Fruit fly (Drosophila melanogaster) whole organism, embryonic: Measurements from ENCODE around the gene Obp73a.

Source experiments
- B-H2 ChIP-seq: fragments of 200-800 bp; sonication (Bioruptor generic); optimal IDR thresholded peaks from 2 replicates; lab custom pipeline; 2018; ENCODE audit warnings: missing biosample characterization, mild to moderate bottlenecking, missing genetic modification characterization
- Blimp-1 ChIP-seq: fragments of 200-800 bp; sonication (Bioruptor generic); optimal IDR thresholded peaks from 3 replicates; lab custom pipeline; 2018; ENCODE audit warnings: missing biosample characterization, missing genetic modification characterization, mild to moderate bottlenecking, moderate library complexity, missing genetic modification reagents
- CG10979 ChIP-seq: fragments of 200-800 bp; sonication (Bioruptor generic); optimal IDR thresholded peaks from 2 replicates; lab custom pipeline; 2018; ENCODE audit warnings: missing biosample characterization, mild to moderate bottlenecking, missing genetic modification characterization, moderate library complexity
- CG11695 ChIP-seq: fragments of 200-800 bp; sonication (Bioruptor generic); IDR thresholded peaks from 3 replicates; pipeline ENCODE4 v1.3.6; 2022; ENCODE audit warnings: missing biosample characterization, missing genetic modification characterization
- CG11696 ChIP-seq: fragments of 200-800 bp; sonication (Bioruptor generic); IDR thresholded peaks from 2 replicates; pipeline ENCODE4 v1.3.6; 2022; ENCODE audit warnings: missing biosample characterization, missing genetic modification characterization
- CG1233 ChIP-seq: fragments of 200-800 bp; sonication (Bioruptor generic); optimal IDR thresholded peaks from 4 replicates; lab custom pipeline; 2018; ENCODE audit warnings: missing biosample characterization, mild to moderate bottlenecking, missing genetic modification characterization
- CG12942 ChIP-seq: fragments of 200-800 bp; sonication (Bioruptor generic); optimal IDR thresholded peaks from 3 replicates; lab custom pipeline; 2016; ENCODE audit warnings: missing biosample characterization, missing genetic modification characterization
- CG13296 ChIP-seq: fragments of 200-800 bp; sonication (Bioruptor generic); optimal IDR thresholded peaks from 3 replicates; lab custom pipeline; 2018; ENCODE audit warnings: missing biosample characterization, mild to moderate bottlenecking, missing genetic modification characterization
- CG15696 ChIP-seq: fragments of 200-800 bp; sonication (Bioruptor generic); optimal IDR thresholded peaks from 2 replicates; lab custom pipeline; 2019; ENCODE audit warnings: missing biosample characterization, mild to moderate bottlenecking, missing genetic modification characterization, moderate library complexity
- CG17912 ChIP-seq: fragments of 200-800 bp; sonication (Bioruptor generic); optimal IDR thresholded peaks from 2 replicates; lab custom pipeline; 2018; ENCODE audit warnings: missing biosample characterization, mild to moderate bottlenecking, missing genetic modification characterization
- CG18619 ChIP-seq: fragments of 200-800 bp; sonication (Bioruptor generic); optimal IDR thresholded peaks from 3 replicates; lab custom pipeline; 2017; ENCODE audit warnings: missing biosample characterization, mild to moderate bottlenecking, missing genetic modification characterization
- CG2202 ChIP-seq: fragments of 200-800 bp; sonication (Bioruptor generic); optimal IDR thresholded peaks from 2 replicates; lab custom pipeline; 2018; ENCODE audit warnings: missing biosample characterization, mild to moderate bottlenecking, missing genetic modification characterization
- CG2889 ChIP-seq: fragments of 200-800 bp; sonication (Bioruptor generic); IDR thresholded peaks from 3 replicates; pipeline ENCODE4 v1.3.6; 2022; ENCODE audit warnings: missing biosample characterization, missing genetic modification characterization
- CG3163 ChIP-seq: fragments of 200-800 bp; sonication (Bioruptor generic); optimal IDR thresholded peaks from 3 replicates; lab custom pipeline; 2016; ENCODE audit warnings: missing biosample characterization, missing genetic modification characterization
- CG3838 ChIP-seq: fragments of 200-800 bp; sonication (Bioruptor generic); optimal IDR thresholded peaks from 3 replicates; lab custom pipeline; 2016; ENCODE audit warnings: missing biosample characterization, missing genetic modification characterization
- CG3847 ChIP-seq: fragments of 200-800 bp; sonication (Bioruptor generic); IDR thresholded peaks from 2 replicates; pipeline ENCODE4 v1.3.6; 2022; ENCODE audit warnings: missing biosample characterization, missing genetic modification characterization
- CG4617 ChIP-seq: fragments of 200-800 bp; sonication (Bioruptor generic); optimal IDR thresholded peaks from 3 replicates; lab custom pipeline; 2016; ENCODE audit warnings: missing biosample characterization, missing genetic modification characterization, borderline replicate concordance
- CG7271 ChIP-seq: fragments of 200-800 bp; sonication (Bioruptor generic); optimal IDR thresholded peaks from 2 replicates; lab custom pipeline; 2018; ENCODE audit warnings: missing biosample characterization, mild to moderate bottlenecking, missing genetic modification characterization, moderate library complexity
- CG7786 ChIP-seq: fragments of 200-800 bp; sonication (Bioruptor generic); optimal IDR thresholded peaks from 2 replicates; lab custom pipeline; 2016; ENCODE audit warnings: missing biosample characterization, missing genetic modification characterization
- CG8478 ChIP-seq: fragments of >200 bp; optimal IDR thresholded peaks from 2 replicates; lab custom pipeline; 2018
- CG8944 ChIP-seq: fragments of 200-800 bp; sonication (Bioruptor generic); optimal IDR thresholded peaks from 3 replicates; lab custom pipeline; 2016; ENCODE audit warnings: missing biosample characterization, missing genetic modification characterization
- Dad ChIP-seq: fragments of 200-800 bp; sonication (Bioruptor generic); optimal IDR thresholded peaks from 3 replicates; lab custom pipeline; 2016; ENCODE audit warnings: missing biosample characterization, missing genetic modification characterization
- Doc2 ChIP-seq: fragments of 200-800 bp; sonication (Bioruptor generic); IDR thresholded peaks from 2 replicates; pipeline ENCODE4 v1.3.6; 2022; ENCODE audit warnings: missing biosample characterization, missing genetic modification characterization
- ERR ChIP-seq: fragments of 200-800 bp; sonication (Bioruptor generic); optimal IDR thresholded peaks from 2 replicates; lab custom pipeline; 2016; ENCODE audit warnings: missing biosample characterization, missing genetic modification characterization
- HmgD ChIP-seq: fragments of 200-800 bp; sonication (Bioruptor generic); optimal IDR thresholded peaks from 3 replicates; lab custom pipeline; 2016; ENCODE audit warnings: missing biosample characterization, missing genetic modification characterization
- Hr3 ChIP-seq: fragments of 200-800 bp; sonication (Bioruptor generic); optimal IDR thresholded peaks from 3 replicates; lab custom pipeline; 2016; ENCODE audit warnings: missing biosample characterization, missing genetic modification characterization
- Neu2 ChIP-seq: fragments of 200-800 bp; sonication (Bioruptor generic); optimal IDR thresholded peaks from 3 replicates; lab custom pipeline; 2016; ENCODE audit warnings: missing biosample characterization, missing genetic modification characterization, borderline replicate concordance
- Poxn ChIP-seq: fragments of 200-800 bp; sonication (Bioruptor generic); IDR thresholded peaks from 2 replicates; pipeline ENCODE4 v1.3.6; 2022; ENCODE audit warnings: missing biosample characterization, missing genetic modification characterization
- Side ChIP-seq: fragments of 200-800 bp; sonication (Bioruptor generic); optimal IDR thresholded peaks from 2 replicates; lab custom pipeline; 2016; ENCODE audit warnings: missing biosample characterization, missing genetic modification characterization
- Stat92E ChIP-seq, 3 experiments: fragments of >200 bp in 2 of 3; fragments of 200-800 bp in 1 of 3; sonication (Bioruptor generic) in 1 of 3; optimal IDR thresholded peaks; 2 replicates each; lab custom pipeline; 2017 to 2019; ENCODE audit warnings: missing biosample characterization in 3 of 3, missing genetic modification characterization in 3 of 3, mild to moderate bottlenecking in 1 of 3, moderate library complexity in 1 of 3
- Taf1 ChIP-seq: fragments of 200-800 bp; sonication (Bioruptor generic); IDR thresholded peaks from 2 replicates; pipeline ENCODE4 v1.3.6; 2022; ENCODE audit warnings: missing biosample characterization, missing genetic modification characterization
- Vsx1 ChIP-seq: fragments of 200-800 bp; sonication (Bioruptor generic); optimal IDR thresholded peaks from 2 replicates; lab custom pipeline; 2017; ENCODE audit warnings: missing biosample characterization, mild to moderate bottlenecking, missing genetic modification characterization, missing genetic modification reagents
- YL-1 ChIP-seq: fragments of 200-800 bp; sonication (Bioruptor generic); optimal IDR thresholded peaks from 3 replicates; lab custom pipeline; 2017; ENCODE audit warnings: missing biosample characterization, mild to moderate bottlenecking, missing genetic modification characterization
- crol ChIP-seq: fragments of 200-800 bp; sonication (Bioruptor generic); IDR thresholded peaks from 2 replicates; pipeline ENCODE4 v1.3.6; 2022; ENCODE audit warnings: missing biosample characterization, missing genetic modification characterization
- dpn ChIP-seq, 2 experiments: fragments of 200-800 bp; sonication (Bioruptor generic); optimal IDR thresholded peaks; 3 replicates each; lab custom pipeline; 2016; ENCODE audit warnings: missing biosample characterization in 2 of 2, missing genetic modification characterization in 2 of 2
- en ChIP-seq: fragments of 200-800 bp; sonication (Bioruptor generic); optimal IDR thresholded peaks from 2 replicates; lab custom pipeline; 2016; ENCODE audit warnings: missing biosample characterization, missing genetic modification characterization
- gcm2 ChIP-seq: fragments of 200-800 bp; sonication (Bioruptor generic); optimal IDR thresholded peaks from 2 replicates; lab custom pipeline; 2016; ENCODE audit warnings: missing biosample characterization, missing genetic modification characterization
- ken ChIP-seq: fragments of 200-800 bp; sonication (Bioruptor generic); IDR thresholded peaks from 3 replicates; pipeline ENCODE4 v1.3.6; 2022; ENCODE audit warnings: missing biosample characterization, missing genetic modification characterization
- mirr ChIP-seq: fragments of 200-800 bp; sonication (Bioruptor generic); optimal IDR thresholded peaks from 3 replicates; lab custom pipeline; 2018; ENCODE audit warnings: missing biosample characterization, mild to moderate bottlenecking, missing genetic modification characterization
- mld ChIP-seq: fragments of 200-800 bp; sonication (Bioruptor generic); IDR thresholded peaks from 3 replicates; pipeline ENCODE4 v1.3.6; 2022; ENCODE audit warnings: missing biosample characterization, missing genetic modification characterization; ENCODE audit not compliant: partially characterized antibody
- nerfin-1 ChIP-seq: fragments of 200-800 bp; sonication (Bioruptor generic); optimal IDR thresholded peaks from 3 replicates; lab custom pipeline; 2019; ENCODE audit warnings: missing biosample characterization, mild to moderate bottlenecking, missing genetic modification characterization, moderate library complexity
- pan ChIP-seq, 4 experiments: fragments of >200 bp in 3 of 4; fragments of 200-800 bp in 1 of 4; sonication (Bioruptor generic) in 1 of 4; optimal IDR thresholded peaks in 3 of 4; IDR thresholded peaks in 1 of 4; 2 replicates each; pipeline versions ENCODE4 v1.3.6 to Lab custom; 2017 to 2022; ENCODE audit warnings: missing biosample characterization in 2 of 4, missing genetic modification characterization in 2 of 4, mixed read lengths in 1 of 4
- pita ChIP-seq: fragments of 200-800 bp; sonication (Bioruptor generic); optimal IDR thresholded peaks from 2 replicates; lab custom pipeline; 2017; ENCODE audit warnings: missing biosample characterization, mild to moderate bottlenecking, missing genetic modification characterization
- ranshi ChIP-seq: fragments of 200-800 bp; sonication (Bioruptor generic); IDR thresholded peaks from 2 replicates; pipeline ENCODE4 v1.3.6; 2022; ENCODE audit warnings: missing biosample characterization, missing genetic modification characterization
- schlank ChIP-seq: fragments of 200-800 bp; sonication (Bioruptor generic); optimal IDR thresholded peaks from 2 replicates; lab custom pipeline; 2018; ENCODE audit warnings: missing biosample characterization, mild to moderate bottlenecking, missing genetic modification characterization
- sima ChIP-seq: fragments of 200-800 bp; sonication (Bioruptor generic); optimal IDR thresholded peaks from 2 replicates; lab custom pipeline; 2016; ENCODE audit warnings: missing biosample characterization, missing genetic modification characterization
- slbo ChIP-seq: fragments of 200-800 bp; sonication (Bioruptor generic); IDR thresholded peaks from 2 replicates; pipeline ENCODE4 v1.3.6; 2022; ENCODE audit warnings: missing biosample characterization, missing genetic modification characterization
- ssp ChIP-seq: fragments of 200-800 bp; sonication (Bioruptor generic); IDR thresholded peaks from 2 replicates; pipeline ENCODE4 v1.3.6; 2022; ENCODE audit warnings: missing biosample characterization, missing genetic modification characterization
- stwl ChIP-seq: fragments of 200-800 bp; sonication (Bioruptor generic); optimal IDR thresholded peaks from 3 replicates; lab custom pipeline; 2018; ENCODE audit warnings: missing biosample characterization, mild to moderate bottlenecking, missing genetic modification characterization, moderate library complexity
- tna ChIP-seq: fragments of 200-800 bp; sonication (Bioruptor generic); IDR thresholded peaks from 2 replicates; pipeline ENCODE4 v1.3.6; 2022; ENCODE audit warnings: missing biosample characterization, missing genetic modification characterization; ENCODE audit not compliant: partially characterized antibody
- ttk ChIP-seq: fragments of 200-800 bp; sonication (Bioruptor generic); IDR thresholded peaks from 2 replicates; pipeline ENCODE4 v2.1.2; 2022; ENCODE audit warnings: missing biosample characterization, missing genetic modification characterization

Obp73a gene

dm6 chr3L:16969652-16970109 lies 25.5 kb downstream of the Obp73a start, which contains the start of gene Exn (continued):
- TF ChIP-seq tna (GFP tag; lab: Robert Waterston, UW) (peak; percentile 33; the same call in 1 of the 2 replicates), CG10979 (tag; lab: Kevin White, UChicago) (no peak), Poxn (GFP tag; lab: Robert Waterston, UW) (no peak), Stat92E (GFP tag; optimal IDR thresholded peaks at IDR 0.05; lab: Kevin White, UChicago) (no peak), nerfin-1 (no peak), Side (GFP tag; lab: Kevin White, UChicago) (no peak), crol (GFP tag; lab: Robert Waterston, UW) (peak; percentile 92), slbo (GFP tag; lab: Robert Waterston, UW) (0 out of 2 replicates have a peak, but pooled peaks have one; percentile 16), CG13296 (GFP tag; lab: Kevin White, UChicago) (peak; percentile 39), CG17912 (GFP tag; lab: Kevin White, UChicago) (no peak), Doc2 (GFP tag; lab: Robert Waterston, UW) (no peak), CG11695 (GFP tag; lab: Robert Waterston, UW) (no peak), CG4617 (GFP tag; lab: Kevin White, UChicago) (no peak), pan (optimal IDR thresholded peaks at IDR 0.05; lab: Kevin White, UChicago) (no peak), pan (GFP tag; optimal IDR thresholded peaks at IDR 0.05 in 1 of 2, IDR thresholded peaks at IDR 0.05 in 1 of 2) (peak in 1 of 2 experiments; percentile 58), Dad (peak; percentile 21), CG12942 (GFP tag; lab: Kevin White, UChicago) (no peak), ranshi (GFP tag; lab: Robert Waterston, UW) (peak; percentile 36; the same call in 1 of the 2 replicates), ken (GFP tag; lab: Robert Waterston, UW) (no peak), mirr (GFP tag; lab: Kevin White, UChicago) (peak; percentile 57), CG8944 (GFP tag; lab: Kevin White, UChicago) (no peak), CG11696 (GFP tag; lab: Robert Waterston, UW) (no peak), en (no peak), mld (GFP tag; lab: Robert Waterston, UW) (no peak), CG3847 (GFP tag; lab: Robert Waterston, UW) (peak; percentile 49; the same call in 1 of the 2 replicates), CG7271 (tag; lab: Kevin White, UChicago) (no peak), ssp (GFP tag; lab: Robert Waterston, UW) (no peak), schlank (tag; lab: Kevin White, UChicago) (peak; percentile 52), CG8478 (lab: Kevin White, UChicago) (no peak), YL-1 (GFP tag; lab: Kevin White, UChicago) (no peak), CG2889 (no peak), HmgD (GFP tag; lab: Kevin White, UChicago) (no peak), CG3163 (GFP tag; lab: Kevin White, UChicago) (no peak), ttk (GFP tag; lab: Robert Waterston, UW) (no peak), CG1233 (GFP tag; lab: Kevin White, UChicago) (no peak), Hr3 (no peak), CG3838 (no peak), sima (GFP tag; lab: Kevin White, UChicago) (no peak), Vsx1 (GFP tag; lab: Kevin White, UChicago) (no peak), CG7786 (GFP tag; lab: Kevin White, UChicago) (no peak), B-H2 (GFP tag; lab: Kevin White, UChicago) (peak; percentile 34), Neu2 (GFP tag; lab: Kevin White, UChicago) (no peak), ERR (no peak), pita (GFP tag; lab: Kevin White, UChicago) (no peak), CG2202 (no peak), CG18619 (GFP tag; lab: Kevin White, UChicago) (no peak), gcm2 (GFP tag; lab: Kevin White, UChicago) (no peak), dpn (GFP tag; optimal IDR thresholded peaks at IDR 0.05; lab: Kevin White, UChicago) (no peak), CG15696 (tag; lab: Kevin White, UChicago) (no peak), Taf1 (GFP tag; lab: Robert Waterston, UW) (0 out of 2 replicates have a peak, but pooled peaks have one; percentile 26), Blimp-1 (GFP tag; lab: Kevin White, UChicago) (no peak), stwl (tag; lab: Kevin White, UChicago) (no peak)
